Fruit fly (Drosophila melanogaster) whole organism, prepupa: ENCODE results near the gene Acph-1.
A peak's percentile ranks its signal among the peaks of the same experiment; 100 is the strongest.

Experiments used
- Blimp-1 ChIP-seq: fragments of 200-800 bp; sonication (Bioruptor generic); optimal IDR thresholded peaks from 3 replicates; lab custom pipeline; 2017; ENCODE audit warnings: missing biosample characterization, missing genetic modification characterization, mild to moderate bottlenecking, moderate library complexity, missing genetic modification reagents
- CG10631 ChIP-seq: fragments of 200-800 bp; sonication (Bioruptor generic); optimal IDR thresholded peaks from 2 replicates; lab custom pipeline; 2016; ENCODE audit warnings: missing biosample characterization, missing genetic modification characterization
- CG10669 ChIP-seq: fragments of 200-800 bp; sonication (Bioruptor generic); optimal IDR thresholded peaks from 3 replicates; lab custom pipeline; 2018; ENCODE audit warnings: missing biosample characterization, mild to moderate bottlenecking, missing genetic modification characterization, moderate library complexity
- CG11294 ChIP-seq: fragments of 200-800 bp; sonication (Bioruptor generic); IDR thresholded peaks from 2 replicates; pipeline ENCODE4 v1.3.6; 2022; ENCODE audit warnings: missing biosample characterization, missing genetic modification characterization
- CG11762 ChIP-seq: fragments of 200-800 bp; sonication (Bioruptor generic); optimal IDR thresholded peaks from 3 replicates; lab custom pipeline; 2016; ENCODE audit warnings: missing biosample characterization, missing genetic modification characterization; ENCODE audit not compliant: insufficient read depth
- CG11902 ChIP-seq: fragments of 200-800 bp; sonication (Bioruptor generic); optimal IDR thresholded peaks from 3 replicates; lab custom pipeline; 2016; ENCODE audit warnings: missing biosample characterization, missing genetic modification characterization
- CG15336 ChIP-seq: fragments of 200-800 bp; sonication (Bioruptor generic); IDR thresholded peaks from 2 replicates; pipeline ENCODE4 v1.3.6; 2022; ENCODE audit warnings: missing biosample characterization, missing genetic modification characterization
- CG1621 ChIP-seq: fragments of 200-800 bp; sonication (Bioruptor generic); optimal IDR thresholded peaks from 3 replicates; lab custom pipeline; 2018; ENCODE audit warnings: missing biosample characterization, mild to moderate bottlenecking, missing genetic modification characterization
- CG16779 ChIP-seq: fragments of 200-800 bp; sonication (Bioruptor generic); optimal IDR thresholded peaks from 3 replicates; lab custom pipeline; 2017; ENCODE audit warnings: missing biosample characterization, mild to moderate bottlenecking, missing genetic modification characterization
- CG31627 ChIP-seq: fragments of 200-800 bp; sonication (Bioruptor generic); optimal IDR thresholded peaks from 3 replicates; lab custom pipeline; 2016; ENCODE audit warnings: missing biosample characterization, missing genetic modification characterization
- CG32006 ChIP-seq: fragments of 200-800 bp; sonication (Bioruptor generic); optimal IDR thresholded peaks from 3 replicates; lab custom pipeline; 2017; ENCODE audit warnings: missing biosample characterization, mild to moderate bottlenecking, missing genetic modification characterization
- CG34406 ChIP-seq: fragments of 200-800 bp; sonication (Bioruptor generic); optimal IDR thresholded peaks from 3 replicates; lab custom pipeline; 2016; ENCODE audit warnings: missing biosample characterization, missing genetic modification characterization
- CG4318 ChIP-seq: fragments of 200-800 bp; sonication (Bioruptor generic); optimal IDR thresholded peaks from 3 replicates; lab custom pipeline; 2017; ENCODE audit warnings: missing biosample characterization, mild to moderate bottlenecking, missing genetic modification characterization
- CG6163 ChIP-seq: fragments of 200-800 bp; sonication (Bioruptor generic); IDR thresholded peaks from 3 replicates; pipeline ENCODE4 v1.3.6; 2022; ENCODE audit warnings: missing biosample characterization, missing genetic modification characterization
- CG6276 ChIP-seq: fragments of 200-800 bp; sonication (Bioruptor generic); optimal IDR thresholded peaks from 2 replicates; lab custom pipeline; 2017; ENCODE audit warnings: missing biosample characterization, mild to moderate bottlenecking, missing genetic modification characterization
- CG6792 ChIP-seq: fragments of 200-800 bp; sonication (Bioruptor generic); optimal IDR thresholded peaks from 3 replicates; lab custom pipeline; 2016; ENCODE audit warnings: missing biosample characterization, missing genetic modification characterization
- CG6808 ChIP-seq: fragments of 200-800 bp; sonication (Bioruptor generic); optimal IDR thresholded peaks from 3 replicates; lab custom pipeline; 2017; ENCODE audit warnings: missing biosample characterization, missing genetic modification characterization, mild to moderate bottlenecking, moderate library complexity, missing genetic modification reagents
- CG6854 ChIP-seq: fragments of 200-800 bp; sonication (Bioruptor generic); optimal IDR thresholded peaks from 2 replicates; lab custom pipeline; 2017; ENCODE audit warnings: missing biosample characterization, mild to moderate bottlenecking, missing genetic modification characterization
- CG7368 ChIP-seq: fragments of 200-800 bp; sonication (Bioruptor generic); optimal IDR thresholded peaks from 3 replicates; lab custom pipeline; 2016; ENCODE audit warnings: missing biosample characterization, missing genetic modification characterization
- CG8319 ChIP-seq: fragments of 200-800 bp; sonication (Bioruptor generic); optimal IDR thresholded peaks from 3 replicates; lab custom pipeline; 2016; ENCODE audit warnings: missing biosample characterization, missing genetic modification characterization
- CG9139 ChIP-seq: fragments of 200-800 bp; sonication (Bioruptor generic); optimal IDR thresholded peaks from 3 replicates; lab custom pipeline; 2017; ENCODE audit warnings: missing biosample characterization, mild to moderate bottlenecking, missing genetic modification characterization
- Eip75B ChIP-seq: fragments of 200-800 bp; sonication (Bioruptor generic); optimal IDR thresholded peaks from 3 replicates; lab custom pipeline; 2016; ENCODE audit warnings: missing biosample characterization, missing genetic modification characterization
- Eip78C ChIP-seq: fragments of 200-800 bp; sonication (Bioruptor generic); peaks from one replicate; lab custom pipeline; 2016; ENCODE audit warnings: missing biosample characterization, missing genetic modification characterization
- Eip93F ChIP-seq: fragments of 200-800 bp; sonication (Bioruptor generic); optimal IDR thresholded peaks from 2 replicates; lab custom pipeline; 2016; ENCODE audit warnings: missing biosample characterization, mild to moderate bottlenecking, missing genetic modification characterization
- Ets21C ChIP-seq: fragments of 200-800 bp; sonication (Bioruptor generic); optimal IDR thresholded peaks from 3 replicates; lab custom pipeline; 2016; ENCODE audit warnings: missing biosample characterization, missing genetic modification characterization
- Ets96B ChIP-seq: fragments of 200-800 bp; optimal IDR thresholded peaks from 2 replicates; lab custom pipeline; 2019; ENCODE audit warnings: missing biosample characterization, mild to moderate bottlenecking, missing genetic modification characterization, moderate library complexity
- Gug ChIP-seq: fragments of 200-800 bp; sonication (Bioruptor generic); IDR thresholded peaks from 2 replicates; pipeline ENCODE4 v1.3.6; 2022; ENCODE audit warnings: missing biosample characterization, missing genetic modification characterization
- Hr38 ChIP-seq: sonication (Bioruptor generic); optimal IDR thresholded peaks from 2 replicates; lab custom pipeline; 2016; ENCODE audit warnings: missing biosample characterization, missing genetic modification characterization
- Hr39 ChIP-seq: fragments of 200-800 bp; sonication (Bioruptor generic); optimal IDR thresholded peaks from 2 replicates; lab custom pipeline; 2016; ENCODE audit warnings: missing biosample characterization, missing genetic modification characterization
- Hr4 ChIP-seq: fragments of 200-800 bp; sonication (Bioruptor generic); optimal IDR thresholded peaks from 3 replicates; lab custom pipeline; 2016; ENCODE audit warnings: missing biosample characterization, missing genetic modification characterization
- Lpt ChIP-seq: fragments of 200-800 bp; sonication (Bioruptor generic); optimal IDR thresholded peaks from 3 replicates; lab custom pipeline; 2016; ENCODE audit warnings: missing biosample characterization, missing genetic modification characterization
- Met ChIP-seq: fragments of 200-800 bp; sonication (Bioruptor generic); optimal IDR thresholded peaks from 3 replicates; lab custom pipeline; 2016; ENCODE audit warnings: missing biosample characterization, missing genetic modification characterization
- OdsH ChIP-seq: fragments of 200-800 bp; sonication (Bioruptor generic); optimal IDR thresholded peaks from 3 replicates; lab custom pipeline; 2016; ENCODE audit warnings: missing biosample characterization, missing genetic modification characterization
- Smox ChIP-seq: fragments of 200-800 bp; sonication (Bioruptor generic); optimal IDR thresholded peaks from 3 replicates; lab custom pipeline; 2016; ENCODE audit warnings: missing biosample characterization, missing genetic modification characterization
- Sox102F ChIP-seq: fragments of 200-800 bp; sonication (Bioruptor generic); optimal IDR thresholded peaks from 2 replicates; lab custom pipeline; 2016; ENCODE audit warnings: missing biosample characterization, mild to moderate bottlenecking, missing genetic modification characterization
- Sox14 ChIP-seq: fragments of 200-800 bp; sonication (Bioruptor generic); optimal IDR thresholded peaks from 3 replicates; lab custom pipeline; 2016; ENCODE audit warnings: missing biosample characterization, missing genetic modification characterization
- Sox15 ChIP-seq: fragments of 200-800 bp; sonication (Bioruptor generic); optimal IDR thresholded peaks from 3 replicates; lab custom pipeline; 2016; ENCODE audit warnings: missing biosample characterization, missing genetic modification characterization
- achi ChIP-seq: fragments of 200-800 bp; sonication (Bioruptor generic); optimal IDR thresholded peaks from 3 replicates; lab custom pipeline; 2016; ENCODE audit warnings: missing biosample characterization, missing genetic modification characterization
- acj6 ChIP-seq: fragments of 200-800 bp; sonication (Bioruptor generic); optimal IDR thresholded peaks from 3 replicates; lab custom pipeline; 2016; ENCODE audit warnings: missing biosample characterization, missing genetic modification characterization
- dac ChIP-seq: fragments of 200-800 bp; sonication (Bioruptor generic); optimal IDR thresholded peaks from 2 replicates; lab custom pipeline; 2017; ENCODE audit warnings: missing biosample characterization, mild to moderate bottlenecking, missing genetic modification characterization
- dsx ChIP-seq: fragments of 200-800 bp; optimal IDR thresholded peaks from 3 replicates; lab custom pipeline; 2019; ENCODE audit warnings: missing biosample characterization, mild to moderate bottlenecking, missing genetic modification characterization, moderate library complexity; ENCODE audit not compliant: poor library complexity, severe bottlenecking
- eg ChIP-seq: fragments of 200-800 bp; sonication (Bioruptor generic); IDR thresholded peaks from 3 replicates; pipeline ENCODE4 v1.3.6; 2022; ENCODE audit warnings: missing biosample characterization, missing genetic modification characterization
- esn ChIP-seq: fragments of 200-800 bp; sonication (Bioruptor generic); optimal IDR thresholded peaks from 2 replicates; lab custom pipeline; 2016; ENCODE audit warnings: missing biosample characterization, mild to moderate bottlenecking, missing genetic modification characterization, moderate library complexity
- fd59A ChIP-seq: fragments of 200-800 bp; sonication (Bioruptor generic); optimal IDR thresholded peaks from 2 replicates; lab custom pipeline; 2017; ENCODE audit warnings: missing biosample characterization, mild to moderate bottlenecking, missing genetic modification characterization, missing genetic modification reagents
- fd85E ChIP-seq: fragments of 200-800 bp; sonication (Bioruptor generic); optimal IDR thresholded peaks from 3 replicates; lab custom pipeline; 2016; ENCODE audit warnings: missing biosample characterization, missing genetic modification characterization
- fkh ChIP-seq: fragments of 200-800 bp; sonication (Bioruptor generic); optimal IDR thresholded peaks from 3 replicates; lab custom pipeline; 2017; ENCODE audit warnings: missing biosample characterization, mild to moderate bottlenecking, missing genetic modification characterization, moderate library complexity
- lz ChIP-seq: fragments of 200-800 bp; sonication (Bioruptor generic); optimal IDR thresholded peaks from 3 replicates; lab custom pipeline; 2016; ENCODE audit warnings: missing biosample characterization, missing genetic modification characterization
- net ChIP-seq: fragments of 200-800 bp; sonication (Bioruptor generic); optimal IDR thresholded peaks from 3 replicates; lab custom pipeline; 2016; ENCODE audit warnings: missing biosample characterization, missing genetic modification characterization
- pdm3 ChIP-seq: fragments of 200-800 bp; sonication (Bioruptor generic); optimal IDR thresholded peaks from 3 replicates; lab custom pipeline; 2016; ENCODE audit warnings: missing biosample characterization, missing genetic modification characterization
- ss ChIP-seq, 2 experiments: fragments of 200-800 bp; sonication (Bioruptor generic); optimal IDR thresholded peaks; 2 replicates in 1 of 2; 3 replicates in 1 of 2; lab custom pipeline; 2017 to 2018; ENCODE audit warnings: mild to moderate bottlenecking in 2 of 2, missing biosample characterization in 2 of 2, missing genetic modification characterization in 2 of 2, moderate library complexity in 1 of 2
- topi ChIP-seq: fragments of 200-800 bp; sonication (Bioruptor generic); optimal IDR thresholded peaks from 3 replicates; lab custom pipeline; 2016; ENCODE audit warnings: missing biosample characterization, missing genetic modification characterization
- vri ChIP-seq: fragments of 200-800 bp; sonication (Bioruptor generic); optimal IDR thresholded peaks from 3 replicates; lab custom pipeline; 2016; ENCODE audit warnings: missing biosample characterization, mild to moderate bottlenecking, missing genetic modification characterization

Gene Acph-1

DNA sequence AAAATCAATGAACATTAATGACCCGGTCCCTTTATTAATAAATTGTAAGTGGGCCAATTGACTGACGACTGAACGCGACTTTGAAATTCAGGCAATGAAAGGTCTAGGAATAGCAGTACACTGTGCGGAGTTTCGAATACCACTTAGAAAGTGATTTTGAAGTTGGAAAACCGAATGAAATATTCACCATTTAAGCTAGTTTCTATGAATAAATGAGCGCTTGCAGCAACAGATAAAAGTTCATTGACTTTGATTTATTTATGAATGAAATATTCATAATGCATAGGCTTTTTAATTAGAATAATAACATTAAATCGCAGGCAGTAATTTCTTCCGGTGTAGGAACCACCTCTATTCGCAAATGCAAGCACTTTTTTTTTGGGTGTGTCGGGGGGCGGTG lies 27.8 kb upstream of the Acph-1 start:
- TF ChIP-seq Sox14 (peak; percentile 7), OdsH (no peak), ss (GFP tag; optimal IDR thresholded peaks at IDR 0.05; lab: Kevin White, UChicago) (peak in 1 of 2 experiments; percentile 18), fd85E (GFP tag; lab: Kevin White, UChicago) (no peak), pdm3 (GFP tag; lab: Kevin White, UChicago) (no peak), achi (GFP tag; lab: Kevin White, UChicago) (peak; percentile 1), acj6 (GFP tag; lab: Kevin White, UChicago) (peak; percentile 9), Gug (GFP tag; lab: Robert Waterston, UW) (peak; percentile 50; the same call in 1 of the 2 replicates), CG10631 (peak; percentile 12), CG31627 (GFP tag; lab: Kevin White, UChicago) (no peak), Eip93F (GFP tag; lab: Kevin White, UChicago) (no peak), CG10669 (peak; percentile 9), Sox102F (GFP tag; lab: Kevin White, UChicago) (peak; percentile 24), CG11762 (GFP tag; lab: Kevin White, UChicago) (no peak), CG16779 (tag; lab: Kevin White, UChicago) (no peak), Ets96B (tag; lab: Kevin White, UChicago) (no peak), dac (GFP tag; lab: Kevin White, UChicago) (peak; percentile 13), Hr39 (GFP tag; lab: Kevin White, UChicago) (peak; percentile 8), net (GFP tag; lab: Kevin White, UChicago) (peak; percentile 33), topi (GFP tag; lab: Kevin White, UChicago) (peak; percentile 12), CG6854 (GFP tag; lab: Kevin White, UChicago) (no peak), vri (no peak), fd59A (peak; percentile 25), CG32006 (peak; percentile 62), CG6808 (GFP tag; lab: Kevin White, UChicago) (no peak), Sox15 (GFP tag; lab: Kevin White, UChicago) (no peak), Met (peak; percentile 31), Smox (GFP tag; lab: Kevin White, UChicago) (peak; percentile 14), dsx (GFP tag; lab: Kevin White, UChicago) (no peak), CG15336 (GFP tag; lab: Robert Waterston, UW) (peak; percentile 72), Hr4 (no peak), fkh (no peak), Blimp-1 (GFP tag; lab: Kevin White, UChicago) (no peak), CG7368 (GFP tag; lab: Kevin White, UChicago) (no peak), CG1621 (tag; lab: Kevin White, UChicago) (no peak), Eip75B (no peak), CG4318 (GFP tag; lab: Kevin White, UChicago) (no peak), CG11902 (GFP tag; lab: Kevin White, UChicago) (no peak), Hr38 (no peak), CG11294 (GFP tag; lab: Robert Waterston, UW) (peak; percentile 12; the same call in 1 of the 2 replicates), Eip78C (GFP tag; lab: Kevin White, UChicago) (peak; percentile 69), Lpt (GFP tag; lab: Kevin White, UChicago) (no peak), esn (peak; percentile 18), eg (GFP tag; lab: Robert Waterston, UW) (peak; percentile 86), CG6276 (GFP tag; lab: Kevin White, UChicago) (peak; percentile 56), Ets21C (GFP tag; lab: Kevin White, UChicago) (no peak), lz (GFP tag; lab: Kevin White, UChicago) (peak; percentile 11), CG34406 (peak; percentile 17), CG9139 (GFP tag; lab: Kevin White, UChicago) (no peak), CG8319 (GFP tag; lab: Kevin White, UChicago) (no peak), CG6163 (peak; percentile 74; the same call in 2 of the 3 replicates), CG6792 (GFP tag; lab: Kevin White, UChicago) (peak; percentile 24)
